Worm (Caenorhabditis elegans) whole organism, L4 larva: ENCODE data around the gene col-184.
"Not testable (repeated sequence)": the region's sequence is repeated elsewhere in the genome, so short reads cannot be mapped to it uniquely, and the experiment has no call there.

Source experiments
- aly-2 ChIP-seq: sonication (generic microtip); optimal IDR thresholded peaks from 2 replicates; lab custom pipeline; 2018; ENCODE audit warnings: missing biosample characterization, missing genetic modification characterization
- nhr-11 ChIP-seq: fragments of 150-350 bp; optimal IDR thresholded peaks from 2 replicates; lab custom pipeline; 2014; ENCODE audit warnings: missing biosample characterization, missing genetic modification characterization
- nhr-42 ChIP-seq: fragments of 200-800 bp; sonication (Bioruptor generic); IDR thresholded peaks from 2 replicates; pipeline ENCODE4 v1.3.6; 2022; ENCODE audit warnings: missing genetic modification characterization, missing compliant biosample characterization
- nhr-48 ChIP-seq: sonication (generic microtip); optimal IDR thresholded peaks from 2 replicates; lab custom pipeline; 2016; ENCODE audit warnings: mild to moderate bottlenecking, missing genetic modification characterization, missing compliant biosample characterization
- snpc-4 ChIP-seq: fragments of 150-350 bp; optimal IDR thresholded peaks from 2 replicates; lab custom pipeline; 2014; ENCODE audit warnings: missing biosample characterization, missing genetic modification characterization
- spr-1 ChIP-seq: sonication (generic microtip); optimal IDR thresholded peaks from 2 replicates; lab custom pipeline; 2016; ENCODE audit warnings: mild to moderate bottlenecking, missing genetic modification characterization, missing compliant biosample characterization
- tag-97 ChIP-seq: fragments of 200-800 bp; sonication (Bioruptor generic); IDR thresholded peaks from 2 replicates; pipeline ENCODE4 v1.3.6; 2022; ENCODE audit warnings: missing genetic modification characterization, missing compliant biosample characterization
- unc-39 ChIP-seq: sonication (generic microtip); optimal IDR thresholded peaks from 2 replicates; lab custom pipeline; 2017; ENCODE audit warnings: missing biosample characterization, missing genetic modification characterization
- unc-62 ChIP-seq, 3 experiments: fragments of 150-350 bp in 1 of 3; sonication (generic microtip); optimal IDR thresholded peaks in 2 of 3; peaks in 1 of 3; 1 replicate in 1 of 3; 2 replicates in 2 of 3; lab custom pipeline; 2014 to 2017; ENCODE audit warnings: missing biosample characterization in 3 of 3, missing genetic modification characterization in 3 of 3, missing genetic modification reagents in 3 of 3, missing genotype in 1 of 3

DNA sequence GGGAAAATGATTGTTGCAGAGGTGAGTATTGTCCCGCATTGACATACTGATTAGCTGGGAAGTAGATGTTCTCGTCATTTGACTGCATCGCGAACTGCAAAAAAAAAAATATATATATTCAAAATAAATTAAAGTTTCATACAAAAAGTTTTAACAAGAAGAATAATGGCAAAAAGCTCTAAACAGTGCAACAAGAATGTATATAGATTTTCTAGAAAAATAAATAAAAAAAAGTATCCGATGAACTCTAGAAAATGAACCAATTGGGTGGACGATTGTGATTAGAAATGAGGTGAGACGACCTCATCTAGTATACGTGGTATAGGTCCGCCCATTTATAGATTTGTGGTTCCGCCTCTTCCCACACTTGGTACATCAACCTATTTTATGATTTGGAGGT lies 40.5 kb upstream of the col-184 start, which contains the start of gene fkh-4:
- not testable (repeated sequence) for TF ChIP-seq unc-39 (tag; lab: Kevin White, UChicago); spr-1 (tag; lab: Kevin White, UChicago); snpc-4; tag-97 (GFP tag; lab: Robert Waterston, UW); nhr-11; nhr-42; unc-62 (GFP tag; optimal IDR thresholded peaks at IDR 0.05 in 1 of 2; lab: Kevin White, UChicago); unc-62 (tag; optimal IDR thresholded peaks at IDR 0.05; lab: Kevin White, UChicago); nhr-48 (tag; lab: Kevin White, UChicago); aly-2 (tag; lab: Kevin White, UChicago)
